Worm (Caenorhabditis elegans) whole organism, L1 larva: Measurements from ENCODE around the gene scl-2.

Experiments used
- aha-1 ChIP-seq: fragments of 150-350 bp; optimal IDR thresholded peaks from 2 replicates; lab custom pipeline; 2014; ENCODE audit warnings: missing biosample characterization, missing genetic modification characterization
- alr-1 ChIP-seq: fragments of 200-800 bp; sonication (Bioruptor generic); optimal IDR thresholded peaks from 2 replicates; lab custom pipeline; 2018; ENCODE audit warnings: borderline replicate concordance, mild to moderate bottlenecking, missing genetic modification characterization, missing compliant biosample characterization
- blmp-1 ChIP-seq: fragments of 150-350 bp; optimal IDR thresholded peaks from 2 replicates; lab custom pipeline; 2014; ENCODE audit warnings: missing biosample characterization, missing genetic modification characterization
- ceh-8 ChIP-seq: fragments of 200-800 bp; sonication (Bioruptor generic); optimal IDR thresholded peaks from 2 replicates; lab custom pipeline; 2018; ENCODE audit warnings: mild to moderate bottlenecking, missing genetic modification characterization, moderate library complexity, missing compliant biosample characterization
- ces-1 ChIP-seq: fragments of 150-350 bp; optimal IDR thresholded peaks from 2 replicates; lab custom pipeline; 2014; ENCODE audit warnings: missing biosample characterization, missing genetic modification reagents, missing genetic modification characterization
- dpl-1 ChIP-seq, 3 experiments: fragments of 150-350 bp in 2 of 3; sonication (generic microtip) in 1 of 3; optimal IDR thresholded peaks; 2 replicates each; lab custom pipeline; 2014 to 2017; ENCODE audit warnings: missing biosample characterization in 3 of 3, missing genetic modification characterization in 3 of 3, missing genetic modification reagents in 3 of 3
- efl-1 ChIP-seq, 4 experiments: fragments of 150-350 bp; optimal IDR thresholded peaks in 3 of 4; peaks in 1 of 4; 1 replicate in 1 of 4; 2 replicates in 3 of 4; lab custom pipeline; 2014; ENCODE audit warnings: missing biosample characterization in 2 of 4, missing genetic modification characterization in 2 of 4, missing genetic modification reagents in 2 of 4
- elt-2 ChIP-seq: sonication (generic microtip); optimal IDR thresholded peaks from 2 replicates; lab custom pipeline; 2016; ENCODE audit warnings: missing genetic modification characterization, mild to moderate bottlenecking, inconsistent platforms, missing compliant biosample characterization, missing genetic modification reagents
- elt-3 ChIP-seq, 6 experiments: fragments of 150-350 bp in 1 of 6; sonication (generic microtip); optimal IDR thresholded peaks; 2 replicates each; lab custom pipeline; 2017 to 2018; ENCODE audit warnings: missing biosample characterization in 6 of 6, missing genetic modification characterization in 6 of 6, inconsistent platforms in 1 of 6
- fkh-8 ChIP-seq: sonication (generic microtip); optimal IDR thresholded peaks from 2 replicates; lab custom pipeline; 2016; ENCODE audit warnings: mild to moderate bottlenecking, missing genetic modification characterization, missing compliant biosample characterization
- grh-1 ChIP-seq: fragments of 200-800 bp; sonication (Bioruptor generic); IDR thresholded peaks from 2 replicates; pipeline ENCODE4 v1.3.6; 2022; ENCODE audit warnings: missing genetic modification reagents, missing genetic modification characterization, missing compliant biosample characterization
- hlh-17 ChIP-seq: fragments of 200-800 bp; sonication (Bioruptor generic); optimal IDR thresholded peaks from 2 replicates; lab custom pipeline; 2018; ENCODE audit warnings: missing genetic modification characterization, mild to moderate bottlenecking, missing compliant biosample characterization, moderate library complexity, borderline replicate concordance
- hpl-2 ChIP-seq: fragments of 150-350 bp; optimal IDR thresholded peaks from 2 replicates; lab custom pipeline; 2014; ENCODE audit warnings: missing biosample characterization, missing genetic modification reagents, missing genetic modification characterization
- lin-13 ChIP-seq: fragments of 150-350 bp; optimal IDR thresholded peaks from 2 replicates; lab custom pipeline; 2014; ENCODE audit warnings: missing biosample characterization, missing genetic modification reagents, missing genetic modification characterization
- lin-14 ChIP-seq: fragments of 200-800 bp; sonication (Bioruptor generic); optimal IDR thresholded peaks from 2 replicates; lab custom pipeline; 2018; ENCODE audit warnings: mild to moderate bottlenecking, missing genetic modification characterization, moderate library complexity, missing compliant biosample characterization
- lin-35 ChIP-seq, 2 experiments: fragments of 150-350 bp; optimal IDR thresholded peaks; 2 replicates each; lab custom pipeline; 2014; ENCODE audit warnings: missing biosample characterization in 2 of 2, missing genetic modification characterization in 2 of 2, missing genetic modification reagents in 2 of 2
- mdl-1 ChIP-seq, 2 experiments: fragments of 150-350 bp; optimal IDR thresholded peaks; 2 replicates each; lab custom pipeline; 2014 to 2017; ENCODE audit warnings: missing biosample characterization in 2 of 2, missing genetic modification characterization in 2 of 2, inconsistent platforms in 1 of 2
- nhr-11 ChIP-seq: fragments of 150-350 bp; optimal IDR thresholded peaks from 2 replicates; lab custom pipeline; 2014; ENCODE audit warnings: missing biosample characterization, missing genetic modification characterization
- nhr-12 ChIP-seq: sonication (generic microtip); optimal IDR thresholded peaks from 2 replicates; lab custom pipeline; 2017; ENCODE audit warnings: missing biosample characterization, missing genetic modification characterization
- nhr-19 ChIP-seq: fragments of 200-800 bp; sonication (Bioruptor generic); conservative IDR thresholded peaks from 2 replicates; pipeline ENCODE4 v1.3.6; 2022; ENCODE audit warnings: missing genetic modification characterization, missing compliant biosample characterization
- nhr-20 ChIP-seq: sonication (generic microtip); optimal IDR thresholded peaks from 2 replicates; lab custom pipeline; 2016; ENCODE audit warnings: mild to moderate bottlenecking, missing genetic modification characterization, missing compliant biosample characterization
- nhr-71 ChIP-seq: sonication (generic microtip); optimal IDR thresholded peaks from 2 replicates; lab custom pipeline; 2016; ENCODE audit warnings: mild to moderate bottlenecking, missing genetic modification characterization, moderate library complexity, missing compliant biosample characterization
- nhr-85 ChIP-seq: sonication (generic microtip); peaks from one replicate; lab custom pipeline; 2016; ENCODE audit warnings: missing genetic modification characterization, inconsistent platforms, missing compliant biosample characterization
- nhr-90 ChIP-seq: sonication (generic microtip); optimal IDR thresholded peaks from 2 replicates; lab custom pipeline; 2016; ENCODE audit warnings: mild to moderate bottlenecking, missing genetic modification characterization, missing compliant biosample characterization; ENCODE audit not compliant: poor library complexity
- rnt-1 ChIP-seq: sonication (generic microtip); optimal IDR thresholded peaks from 2 replicates; lab custom pipeline; 2016; ENCODE audit warnings: mild to moderate bottlenecking, missing genetic modification characterization, moderate library complexity, missing compliant biosample characterization
- skn-1 ChIP-seq: fragments of 150-350 bp; optimal IDR thresholded peaks from 2 replicates; lab custom pipeline; 2014; ENCODE audit warnings: missing biosample characterization, missing genetic modification characterization
- snu-23 ChIP-seq: sonication (generic microtip); optimal IDR thresholded peaks from 2 replicates; lab custom pipeline; 2016; ENCODE audit warnings: missing genetic modification characterization, missing compliant biosample characterization
- sox-4 ChIP-seq: sonication (generic microtip); optimal IDR thresholded peaks from 2 replicates; lab custom pipeline; 2016; ENCODE audit warnings: missing genetic modification characterization, missing compliant biosample characterization
- sup-37 ChIP-seq: fragments of 200-800 bp; sonication (Bioruptor generic); optimal IDR thresholded peaks from 2 replicates; lab custom pipeline; 2018; ENCODE audit warnings: mild to moderate bottlenecking, missing genetic modification characterization, missing compliant biosample characterization
- swsn-7 ChIP-seq: sonication (generic microtip); optimal IDR thresholded peaks from 2 replicates; lab custom pipeline; 2016; ENCODE audit warnings: missing genetic modification characterization, missing compliant biosample characterization
- tlp-1 ChIP-seq: fragments of 150-350 bp; optimal IDR thresholded peaks from 2 replicates; lab custom pipeline; 2014; ENCODE audit warnings: missing biosample characterization, missing genetic modification characterization
- unc-86 ChIP-seq: sonication (generic microtip); optimal IDR thresholded peaks from 2 replicates; lab custom pipeline; 2016; ENCODE audit warnings: missing genetic modification characterization, missing compliant biosample characterization
- zag-1 ChIP-seq: fragments of 150-350 bp; optimal IDR thresholded peaks from 2 replicates; lab custom pipeline; 2014; ENCODE audit warnings: missing biosample characterization, missing genetic modification characterization
- ztf-4 ChIP-seq: fragments of 150-350 bp; optimal IDR thresholded peaks from 2 replicates; lab custom pipeline; 2014; ENCODE audit warnings: missing biosample characterization, missing genetic modification characterization

scl-2 gene

ce11 chrIV:13075625-13076252 lies 18.2 kb downstream of the scl-2 start:
- peak in 1 of 3 experiments; percentile 3 for TF ChIP-seq dpl-1 (GFP tag; optimal IDR thresholded peaks at IDR 0.05; lab: Kevin White, UChicago)
- no peak for TF ChIP-seq fkh-8 (tag; lab: Kevin White, UChicago)
- TF ChIP-seq unc-86: no peak
- peak; percentile 65 for TF ChIP-seq nhr-20 (tag; lab: Kevin White, UChicago)
- peak in 4 of 6 experiments; percentile 14 to 67 (median 36) for TF ChIP-seq elt-3 (tag; optimal IDR thresholded peaks at IDR 0.05; lab: Kevin White, UChicago)
- no peak for TF ChIP-seq nhr-11
- no peak for TF ChIP-seq ceh-8 (GFP tag; lab: Kevin White, UChicago)
- peak; percentile 93 for TF ChIP-seq nhr-85
- no peak for TF ChIP-seq swsn-7 (tag; lab: Kevin White, UChicago)
- TF ChIP-seq sup-37 (GFP tag; lab: Kevin White, UChicago): no peak
- TF ChIP-seq ztf-4: peak; percentile 3
- no peak for TF ChIP-seq elt-2 (tag; lab: Kevin White, UChicago)
- no peak for TF ChIP-seq rnt-1 (tag; lab: Kevin White, UChicago)
- TF ChIP-seq lin-14 (GFP tag; lab: Kevin White, UChicago): peak; percentile 71
- TF ChIP-seq mdl-1 (tag; optimal IDR thresholded peaks at IDR 0.05; lab: Kevin White, UChicago): peak in 1 of 2 experiments; percentile 32
- TF ChIP-seq sox-4 (tag; lab: Kevin White, UChicago): no peak
- TF ChIP-seq grh-1: 0 out of 2 replicates have a peak, but pooled peaks have one; percentile 8
- TF ChIP-seq blmp-1 (tag; lab: Kevin White, UChicago): peak; percentile 69
- TF ChIP-seq alr-1 (tag; lab: Kevin White, UChicago): no peak
- no peak for TF ChIP-seq hpl-2 (GFP tag; lab: Kevin White, UChicago)
- TF ChIP-seq snu-23 (GFP tag; lab: Kevin White, UChicago): peak; percentile 42
- TF ChIP-seq aha-1 (tag; lab: Kevin White, UChicago): no peak
- peak; percentile 38 for TF ChIP-seq nhr-90 (tag; lab: Kevin White, UChicago)
- TF ChIP-seq nhr-19 (GFP tag; lab: Robert Waterston, UW): peak; percentile 34; the same call in 1 of the 2 replicates
- TF ChIP-seq lin-35 (GFP tag; optimal IDR thresholded peaks at IDR 0.05; lab: Kevin White, UChicago): peak in 1 of 2 experiments; percentile 45
- TF ChIP-seq nhr-12 (tag; lab: Kevin White, UChicago): no peak
- TF ChIP-seq hlh-17 (GFP tag; lab: Kevin White, UChicago): no peak
- TF ChIP-seq nhr-71 (tag; lab: Kevin White, UChicago): peak; percentile 63

- TF ChIP-seq nhr-71 (tag; lab: Kevin White, UChicago): no peak
- no peak for TF ChIP-seq ztf-4
- no peak for TF ChIP-seq efl-1 (optimal IDR thresholded peaks at IDR 0.05; lab: Kevin White, UChicago)
- peak in 1 of 2 experiments; percentile 26 for TF ChIP-seq efl-1 (GFP tag; optimal IDR thresholded peaks at IDR 0.05 in 1 of 2; lab: Kevin White, UChicago)
- no peak for TF ChIP-seq lin-13 (GFP tag; lab: Kevin White, UChicago)
- TF ChIP-seq, all 84 proteins: peak for 1
Observed at ce11 chrIV:13076620-13077019, 19.1 kb downstream of the scl-2 start, which contains the start of gene C39E9.7. Gene C39E9.7 (minus strand): TSS chrIV:13076720.

- peak; percentile 45 for TF ChIP-seq nhr-19 (GFP tag; lab: Robert Waterston, UW)
- no peak for TF ChIP-seq zag-1 (tag; lab: Kevin White, UChicago)
- TF ChIP-seq lin-14 (GFP tag; lab: Kevin White, UChicago): peak; percentile 63
- peak; percentile 80 for TF ChIP-seq blmp-1 (tag; lab: Kevin White, UChicago)
- TF ChIP-seq nhr-85: peak; percentile 91
- no peak for TF ChIP-seq ces-1 (GFP tag; lab: Kevin White, UChicago)
- TF ChIP-seq lin-35 (GFP tag; optimal IDR thresholded peaks at IDR 0.05; lab: Kevin White, UChicago): peak in 1 of 2 experiments; percentile 50
- TF ChIP-seq nhr-90 (tag; lab: Kevin White, UChicago): peak; percentile 7
- TF ChIP-seq nhr-20 (tag; lab: Kevin White, UChicago): peak; percentile 54
- TF ChIP-seq skn-1 (tag; lab: Kevin White, UChicago): peak; percentile 1
- TF ChIP-seq nhr-71 (tag; lab: Kevin White, UChicago): peak; percentile 64
- TF ChIP-seq tlp-1 (tag; lab: Kevin White, UChicago): no peak
- peak in 2 of 6 experiments; percentile 44 to 78 for TF ChIP-seq elt-3 (tag; optimal IDR thresholded peaks at IDR 0.05; lab: Kevin White, UChicago)
- peak in 1 of 2 experiments; percentile 37 for TF ChIP-seq mdl-1 (tag; optimal IDR thresholded peaks at IDR 0.05; lab: Kevin White, UChicago)
- TF ChIP-seq snu-23 (GFP tag; lab: Kevin White, UChicago): peak; percentile 42
Observed at ce11 chrIV:13077694-13078093, 20.2 kb downstream of the scl-2 start.
